Fruit fly (Drosophila melanogaster): Measurements from ENCODE around the gene Atg8a.

- TF ChIP-seq fd85E (GFP tag; optimal IDR thresholded peaks at IDR 0.05) (no peak), CG7368 (GFP tag; optimal IDR thresholded peaks at IDR 0.05) (no peak), CG15336 (GFP tag; IDR thresholded peaks at IDR 0.05) (no peak), CG16779 (tag; optimal IDR thresholded peaks at IDR 0.05) (no peak), salr (GFP tag; optimal IDR thresholded peaks at IDR 0.05) (peak in 1 of 2 experiments; percentile 12), Blimp-1 (GFP tag; optimal IDR thresholded peaks at IDR 0.05) (no peak), net (GFP tag; optimal IDR thresholded peaks at IDR 0.05) (no peak), CG10669 (GFP tag; optimal IDR thresholded peaks at IDR 0.05) (no peak), Eip75B (GFP tag; optimal IDR thresholded peaks at IDR 0.05) (no peak), CG3919 (GFP tag; optimal IDR thresholded peaks at IDR 0.05) (no peak), dsx (GFP tag; optimal IDR thresholded peaks at IDR 0.05; ENCODE audit: poor library complexity, severe bottlenecking) (no peak), Hr38 (GFP tag; optimal IDR thresholded peaks at IDR 0.05) (no peak)
These were observed 33.1 kb downstream of the Atg8a start for dm6 chrX:10734763-10735681.
